Worm (Caenorhabditis elegans) whole organism, late embryonic: ENCODE data around the gene F31E3.2.

ENCODE experiments used
- F13H6.1 ChIP-seq: sonication (generic microtip); optimal IDR thresholded peaks from 2 replicates; lab custom pipeline; 2016; ENCODE audit warnings: missing genetic modification characterization, missing compliant biosample characterization
- ama-1 ChIP-seq: fragments of 150-350 bp; optimal IDR thresholded peaks from 2 replicates; lab custom pipeline; 2014
- ceh-19 ChIP-seq: fragments of 200-800 bp; sonication (Bioruptor generic); optimal IDR thresholded peaks from 2 replicates; lab custom pipeline; 2018; ENCODE audit warnings: mild to moderate bottlenecking, missing genetic modification characterization, missing compliant biosample characterization
- ceh-48 ChIP-seq: sonication (generic microtip); optimal IDR thresholded peaks from 2 replicates; lab custom pipeline; 2016; ENCODE audit warnings: missing genetic modification characterization, inconsistent platforms, missing compliant biosample characterization
- dve-1 ChIP-seq: sonication (generic microtip); optimal IDR thresholded peaks from 2 replicates; lab custom pipeline; 2017; ENCODE audit warnings: antibody characterized with exemption, mild to moderate bottlenecking, missing genetic modification characterization, missing compliant biosample characterization
- elt-2 ChIP-seq: sonication (generic microtip); optimal IDR thresholded peaks from 2 replicates; lab custom pipeline; 2016; ENCODE audit warnings: missing genetic modification reagents, missing genetic modification characterization, missing compliant biosample characterization
- elt-4 ChIP-seq: sonication (generic microtip); optimal IDR thresholded peaks from 2 replicates; lab custom pipeline; 2016; ENCODE audit warnings: missing genetic modification characterization, missing compliant biosample characterization
- gmeb-2 ChIP-seq: sonication (generic microtip); optimal IDR thresholded peaks from 2 replicates; lab custom pipeline; 2016; ENCODE audit warnings: missing genetic modification characterization, inconsistent platforms, missing compliant biosample characterization
- hlh-15 ChIP-seq: sonication (generic microtip); optimal IDR thresholded peaks from 2 replicates; lab custom pipeline; 2016; ENCODE audit warnings: missing genetic modification characterization, missing compliant biosample characterization
- mec-3 ChIP-seq: sonication (generic microtip); optimal IDR thresholded peaks from 2 replicates; lab custom pipeline; 2016; ENCODE audit warnings: borderline replicate concordance, missing genetic modification characterization, missing compliant biosample characterization
- nfya-1 ChIP-seq: sonication (generic microtip); optimal IDR thresholded peaks from 2 replicates; lab custom pipeline; 2017; ENCODE audit warnings: missing genetic modification characterization, mild to moderate bottlenecking, missing compliant biosample characterization, antibody characterized with exemption, moderate library complexity
- pag-3 ChIP-seq: sonication (generic microtip); optimal IDR thresholded peaks from 2 replicates; lab custom pipeline; 2016; ENCODE audit warnings: missing compliant biosample characterization, missing genetic modification characterization, borderline replicate concordance
- pha-4 ChIP-seq: fragments of 150-350 bp; optimal IDR thresholded peaks from 2 replicates; lab custom pipeline; 2018; ENCODE audit warnings: missing biosample characterization, missing genetic modification reagents, missing genetic modification characterization
- sdc-2 ChIP-seq: sonication (generic microtip); optimal IDR thresholded peaks from 2 replicates; lab custom pipeline; 2016; ENCODE audit warnings: missing genotype, missing genetic modification characterization, missing compliant biosample characterization

- TF ChIP-seq sdc-2 (no peak), ceh-48 (tag; lab: Kevin White, UChicago) (no peak), elt-4 (tag; lab: Kevin White, UChicago) (no peak), ceh-19 (GFP tag; lab: Kevin White, UChicago) (no peak), ama-1 (lab: Kevin White, UChicago) (no peak), elt-2 (tag; lab: Kevin White, UChicago) (no peak), dve-1 (no peak), hlh-15 (tag; lab: Kevin White, UChicago) (no peak), mec-3 (tag; lab: Kevin White, UChicago) (no peak), gmeb-2 (tag; lab: Kevin White, UChicago) (no peak), nfya-1 (tag; lab: Kevin White, UChicago) (no peak), pag-3 (tag; lab: Kevin White, UChicago) (no peak), pha-4 (tag; lab: Kevin White, UChicago) (no peak), F13H6.1 (tag; lab: Kevin White, UChicago) (no peak)
These were observed 18.7 kb downstream of the F31E3.2 start for ce11 chrIII:6992496-6992895.
